Worm (Caenorhabditis elegans) whole organism, L4 larva: ENCODE measurements around the gene gur-5.

Experiments
- F37D6.2 ChIP-seq: sonication (generic microtip); optimal IDR thresholded peaks from 2 replicates; lab custom pipeline; 2016; ENCODE audit warnings: mild to moderate bottlenecking, missing genetic modification characterization, missing compliant biosample characterization
- F44E2.7 ChIP-seq: fragments of 200-800 bp; sonication (Bioruptor generic); IDR thresholded peaks from 2 replicates; pipeline ENCODE4 v2.1.2; 2022; ENCODE audit warnings: missing genetic modification characterization, missing compliant biosample characterization
- F49E8.2 ChIP-seq: sonication (generic microtip); optimal IDR thresholded peaks from 2 replicates; lab custom pipeline; 2016; ENCODE audit warnings: missing compliant biosample characterization, mild to moderate bottlenecking, missing genetic modification characterization, borderline replicate concordance
- R02D3.7 ChIP-seq: fragments of 150-350 bp; sonication (generic microtip); optimal IDR thresholded peaks from 3 replicates; lab custom pipeline; 2014; ENCODE audit warnings: missing biosample characterization, missing genetic modification characterization
- Y48G9A.11 ChIP-seq: fragments of 200-800 bp; sonication (Bioruptor generic); IDR thresholded peaks from 2 replicates; pipeline ENCODE4 v1.3.6; 2022; ENCODE audit warnings: missing genetic modification reagents, missing genetic modification characterization, missing compliant biosample characterization
- ZK337.2 ChIP-seq: fragments of 200-800 bp; sonication (Bioruptor generic); IDR thresholded peaks from 2 replicates; pipeline ENCODE4 v1.3.6; 2022; ENCODE audit warnings: missing genetic modification reagents, missing genetic modification characterization, missing compliant biosample characterization
- ZK546.5 ChIP-seq, 2 experiments: sonication (generic microtip); optimal IDR thresholded peaks; 2 replicates each; lab custom pipeline; 2017; ENCODE audit warnings: missing biosample characterization in 2 of 2, missing genetic modification characterization in 2 of 2
- ama-1 ChIP-seq: fragments of 150-350 bp; optimal IDR thresholded peaks from 2 replicates; lab custom pipeline; 2014; ENCODE audit warnings: inconsistent platforms, mixed read lengths
- arid-1 ChIP-seq: fragments of 200-800 bp; sonication (Bioruptor generic); conservative IDR thresholded peaks from 2 replicates; pipeline ENCODE4 v1.3.6; 2022; ENCODE audit warnings: missing genetic modification reagents, missing genetic modification characterization, missing compliant biosample characterization
- ceh-44 ChIP-seq: fragments of 200-800 bp; sonication (Bioruptor generic); IDR thresholded peaks from 2 replicates; pipeline ENCODE4 v1.3.6; 2022; ENCODE audit warnings: missing genetic modification reagents, missing genetic modification characterization, missing compliant biosample characterization
- ceh-62 ChIP-seq: sonication (generic microtip); optimal IDR thresholded peaks from 2 replicates; lab custom pipeline; 2017; ENCODE audit warnings: missing biosample characterization, missing genetic modification characterization
- ceh-82 ChIP-seq: sonication (generic microtip); optimal IDR thresholded peaks from 2 replicates; lab custom pipeline; 2017; ENCODE audit warnings: missing biosample characterization, missing genetic modification characterization
- ces-1 ChIP-seq: fragments of 150-350 bp; sonication (generic microtip); optimal IDR thresholded peaks from 4 replicates; lab custom pipeline; 2014; ENCODE audit warnings: missing biosample characterization, missing genetic modification reagents, missing genetic modification characterization
- daf-16 ChIP-seq, 3 experiments: sonication (generic microtip); optimal IDR thresholded peaks; 2 replicates each; lab custom pipeline; 2016 to 2017; ENCODE audit warnings: missing genetic modification characterization in 3 of 3, missing genetic modification reagents in 3 of 3, mild to moderate bottlenecking in 2 of 3, missing compliant biosample characterization in 2 of 3, missing biosample characterization in 1 of 3, moderate library complexity in 1 of 3
- daf-19 ChIP-seq: fragments of 200-800 bp; sonication (Bioruptor generic); conservative IDR thresholded peaks from 2 replicates; pipeline ENCODE4 v1.3.6; 2022; ENCODE audit warnings: missing genetic modification characterization, missing compliant biosample characterization
- dmd-8 ChIP-seq: fragments of 200-800 bp; sonication (Bioruptor generic); IDR thresholded peaks from 2 replicates; pipeline ENCODE4 v1.3.6; 2022; ENCODE audit warnings: missing genetic modification characterization, missing compliant biosample characterization
- dve-1 ChIP-seq: sonication (generic microtip); optimal IDR thresholded peaks from 2 replicates; lab custom pipeline; 2017; ENCODE audit warnings: antibody characterized with exemption, mild to moderate bottlenecking, missing genetic modification characterization, missing compliant biosample characterization; ENCODE audit not compliant: insufficient read depth
- fkh-10 ChIP-seq: fragments of 150-350 bp; optimal IDR thresholded peaks from 2 replicates; lab custom pipeline; 2014; ENCODE audit warnings: missing biosample characterization, missing genetic modification reagents, missing genetic modification characterization
- gei-8 ChIP-seq: fragments of 200-800 bp; sonication (Bioruptor generic); optimal IDR thresholded peaks from 2 replicates; lab custom pipeline; 2018; ENCODE audit warnings: mild to moderate bottlenecking, missing genetic modification characterization, missing compliant biosample characterization
- hlh-11 ChIP-seq: fragments of 200-800 bp; sonication (Bioruptor generic); optimal IDR thresholded peaks from 2 replicates; lab custom pipeline; 2018; ENCODE audit warnings: mild to moderate bottlenecking, missing genetic modification characterization, missing compliant biosample characterization
- jun-1 ChIP-seq: fragments of 150-350 bp; optimal IDR thresholded peaks from 2 replicates; lab custom pipeline; 2014; ENCODE audit warnings: missing biosample characterization, missing genetic modification reagents, missing genetic modification characterization
- lir-3 ChIP-seq: sonication (generic microtip); optimal IDR thresholded peaks from 2 replicates; lab custom pipeline; 2016; ENCODE audit warnings: mild to moderate bottlenecking, missing genetic modification characterization, missing compliant biosample characterization
- madf-9 ChIP-seq: fragments of 200-800 bp; sonication (Bioruptor generic); conservative IDR thresholded peaks from 2 replicates; pipeline ENCODE4 v1.3.6; 2022; ENCODE audit warnings: missing genetic modification reagents, missing genetic modification characterization, missing compliant biosample characterization
- mes-2 ChIP-seq: sonication (generic microtip); optimal IDR thresholded peaks from 2 replicates; lab custom pipeline; 2016; ENCODE audit warnings: missing genotype, mild to moderate bottlenecking, missing genetic modification characterization, missing compliant biosample characterization; ENCODE audit not compliant: poor library complexity, severe bottlenecking
- mxl-3 ChIP-seq: fragments of 200-800 bp; sonication (Bioruptor generic); optimal IDR thresholded peaks from 2 replicates; lab custom pipeline; 2018; ENCODE audit warnings: mild to moderate bottlenecking, missing genetic modification characterization, missing compliant biosample characterization
- nhr-11 ChIP-seq: fragments of 150-350 bp; optimal IDR thresholded peaks from 2 replicates; lab custom pipeline; 2014; ENCODE audit warnings: missing biosample characterization, missing genetic modification characterization
- nhr-111 ChIP-seq: fragments of 200-800 bp; sonication (Bioruptor generic); optimal IDR thresholded peaks from 2 replicates; lab custom pipeline; 2018; ENCODE audit warnings: mild to moderate bottlenecking, missing genetic modification characterization, missing compliant biosample characterization
- nhr-28 ChIP-seq: fragments of 150-350 bp; optimal IDR thresholded peaks from 2 replicates; lab custom pipeline; 2014; ENCODE audit warnings: missing biosample characterization, missing genetic modification characterization
- nhr-41 ChIP-seq: fragments of 200-800 bp; sonication (Bioruptor generic); IDR thresholded peaks from 2 replicates; pipeline ENCODE4 v1.3.6; 2022; ENCODE audit warnings: missing genetic modification reagents, missing genetic modification characterization, missing compliant biosample characterization
- nhr-76 ChIP-seq: fragments of 150-350 bp; optimal IDR thresholded peaks from 2 replicates; lab custom pipeline; 2014; ENCODE audit warnings: missing biosample characterization, missing genetic modification characterization
- pha-4 ChIP-seq, 2 experiments: fragments of 150-350 bp in 1 of 2; fragments of 200-800 bp in 1 of 2; sonication (Bioruptor generic) in 1 of 2; IDR thresholded peaks in 1 of 2; optimal IDR thresholded peaks in 1 of 2; 2 replicates each; pipeline versions ENCODE4 v1.3.6 to Lab custom; 2014 to 2022; ENCODE audit warnings: missing genetic modification characterization in 2 of 2, missing genetic modification reagents in 2 of 2, missing biosample characterization in 1 of 2, missing compliant biosample characterization in 1 of 2
- sdz-12 ChIP-seq: fragments of 200-800 bp; sonication (Bioruptor generic); optimal IDR thresholded peaks from 2 replicates; lab custom pipeline; 2018; ENCODE audit warnings: mild to moderate bottlenecking, missing genetic modification characterization, missing compliant biosample characterization
- set-16 ChIP-seq: fragments of 200-800 bp; sonication (Bioruptor generic); IDR thresholded peaks from 2 replicates; pipeline ENCODE4 v1.3.6; 2022; ENCODE audit warnings: missing genetic modification reagents, missing genetic modification characterization, missing compliant biosample characterization
- snpc-1.2 ChIP-seq: fragments of 200-800 bp; sonication (Bioruptor generic); IDR thresholded peaks from 2 replicates; pipeline ENCODE4 v1.3.6; 2022; ENCODE audit warnings: missing genetic modification reagents, missing genetic modification characterization, missing compliant biosample characterization
- snpc-4 ChIP-seq: fragments of 150-350 bp; optimal IDR thresholded peaks from 2 replicates; lab custom pipeline; 2014; ENCODE audit warnings: missing biosample characterization, missing genetic modification characterization
- spr-1 ChIP-seq: sonication (generic microtip); optimal IDR thresholded peaks from 2 replicates; lab custom pipeline; 2016; ENCODE audit warnings: mild to moderate bottlenecking, missing genetic modification characterization, missing compliant biosample characterization
- unc-62 ChIP-seq, 3 experiments: fragments of 150-350 bp in 1 of 3; sonication (generic microtip); optimal IDR thresholded peaks in 2 of 3; peaks in 1 of 3; 1 replicate in 1 of 3; 2 replicates in 2 of 3; lab custom pipeline; 2014 to 2017; ENCODE audit warnings: missing biosample characterization in 3 of 3, missing genetic modification characterization in 3 of 3, missing genetic modification reagents in 3 of 3, missing genotype in 1 of 3

gur-5 gene

DNA sequence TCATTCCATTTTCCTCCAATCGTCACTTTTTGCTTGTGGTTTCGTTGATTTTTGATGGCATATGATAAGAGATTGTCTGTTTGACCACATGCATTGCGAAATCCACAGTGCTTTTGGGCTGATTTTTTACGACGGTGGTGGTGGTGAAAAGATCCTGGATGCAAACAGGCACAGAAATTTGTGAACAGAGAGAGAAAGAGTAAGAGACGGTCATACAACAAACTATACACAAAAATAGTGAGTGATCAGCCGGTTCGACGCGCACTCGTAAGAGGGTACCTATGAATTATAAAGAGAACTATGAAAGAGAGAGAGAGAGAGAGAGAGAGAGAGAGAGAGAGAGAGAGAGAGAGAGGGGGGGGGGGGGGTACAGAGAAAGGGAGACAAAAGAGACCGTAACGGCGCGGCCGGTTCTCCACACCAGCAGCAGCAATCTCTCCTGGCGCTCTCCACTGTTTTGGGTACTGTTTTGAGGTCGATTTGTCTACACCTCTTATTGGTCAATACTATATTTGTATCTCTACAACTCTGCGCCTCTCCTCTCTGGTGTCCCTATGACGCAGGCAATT lies 36.7 kb downstream of the gur-5 start (continued):
- TF ChIP-seq set-16 (peak; percentile 98), ZK337.2 (GFP tag; lab: Robert Waterston, UW) (no peak), nhr-11 (tag; lab: Kevin White, UChicago) (no peak), fkh-10 (GFP tag; lab: Kevin White, UChicago) (no peak), ceh-82 (no peak), Y48G9A.11 (GFP tag; lab: Robert Waterston, UW) (no peak), nhr-76 (tag; lab: Kevin White, UChicago) (no peak), madf-9 (GFP tag; lab: Robert Waterston, UW) (no peak), snpc-1.2 (GFP tag; lab: Robert Waterston, UW) (no peak), snpc-4 (tag; lab: Kevin White, UChicago) (no peak), spr-1 (tag; lab: Kevin White, UChicago) (peak; percentile 52), lir-3 (tag; lab: Kevin White, UChicago) (no peak), ces-1 (GFP tag; lab: Kevin White, UChicago) (no peak), F49E8.2 (no peak), dmd-8 (GFP tag; lab: Robert Waterston, UW) (no peak), gei-8 (peak; percentile 64), ceh-62 (tag; lab: Kevin White, UChicago) (no peak), R02D3.7 (tag; lab: Kevin White, UChicago) (no peak), nhr-41 (GFP tag; lab: Robert Waterston, UW) (no peak), F37D6.2 (tag; lab: Kevin White, UChicago) (no peak), sdz-12 (GFP tag; lab: Kevin White, UChicago) (no peak), ceh-44 (no peak), arid-1 (GFP tag; lab: Robert Waterston, UW) (no peak), ama-1 (lab: Kevin White, UChicago) (no peak), dve-1 (tag; lab: Kevin White, UChicago) (peak; percentile 66), F44E2.7 (GFP tag; lab: Robert Waterston, UW) (no peak), unc-62 (GFP tag; optimal IDR thresholded peaks at IDR 0.05 in 1 of 2; lab: Kevin White, UChicago) (peak in 1 of 2 experiments; percentile 98), unc-62 (tag; optimal IDR thresholded peaks at IDR 0.05; lab: Kevin White, UChicago) (no peak), jun-1 (tag; lab: Kevin White, UChicago) (no peak), hlh-11 (peak; percentile 94), daf-19 (GFP tag; lab: Robert Waterston, UW) (no peak), mes-2 (tag; lab: Kevin White, UChicago) (peak; percentile 41), ZK546.5 (tag; optimal IDR thresholded peaks at IDR 0.05; lab: Kevin White, UChicago) (no peak)

DNA sequence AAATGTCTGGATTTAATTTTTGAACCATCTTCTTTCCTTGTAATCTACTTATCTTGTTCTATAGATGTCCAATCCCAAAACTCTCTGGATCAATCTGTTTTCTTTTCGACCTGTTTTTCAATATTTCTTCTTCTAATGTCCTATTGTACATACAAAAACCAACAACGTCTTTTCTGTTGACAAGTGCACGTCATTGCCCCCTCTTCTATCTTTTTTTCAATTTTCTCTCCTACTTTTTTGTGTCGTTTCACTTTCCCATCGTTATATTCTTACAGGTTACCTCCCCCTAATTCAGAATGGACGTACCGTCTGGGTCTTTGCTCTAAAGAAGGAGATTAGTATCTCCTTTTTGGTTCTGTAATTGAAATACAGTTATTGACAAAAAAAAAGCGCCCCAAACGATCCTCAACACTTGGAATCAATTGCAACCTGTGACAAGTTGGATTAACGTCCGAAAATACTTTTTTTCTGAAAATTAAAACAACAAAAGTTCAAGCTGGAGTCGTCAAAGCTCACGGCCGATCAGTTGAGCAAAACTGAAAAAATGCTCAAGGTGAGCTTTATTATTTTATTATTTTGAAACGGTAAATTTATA lies 37.7 kb downstream of the gur-5 start, which contains the start of gene vhp-1:
vhp-1 (plus strand) TSS at position 545 of the 595 bp plus-strand sequence.
- TF ChIP-seq mxl-3 (no peak), daf-16 (GFP tag; optimal IDR thresholded peaks at IDR 0.05; lab: Kevin White, UChicago) (no peak), daf-16 (tag; optimal IDR thresholded peaks at IDR 0.05; lab: Kevin White, UChicago) (peak; percentile 20), nhr-111 (GFP tag; lab: Kevin White, UChicago) (no peak), nhr-28 (tag; lab: Kevin White, UChicago) (peak; percentile 32), pha-4 (GFP tag; IDR thresholded peaks at IDR 0.05; lab: Robert Waterston, UW) (no peak), pha-4 (tag; optimal IDR thresholded peaks at IDR 0.05; lab: Kevin White, UChicago) (peak; percentile 15), hlh-11 (peak; percentile 26)
